Fruit fly (Drosophila melanogaster): Measurements from ENCODE around the gene kek1.

kek1 gene

DNA sequence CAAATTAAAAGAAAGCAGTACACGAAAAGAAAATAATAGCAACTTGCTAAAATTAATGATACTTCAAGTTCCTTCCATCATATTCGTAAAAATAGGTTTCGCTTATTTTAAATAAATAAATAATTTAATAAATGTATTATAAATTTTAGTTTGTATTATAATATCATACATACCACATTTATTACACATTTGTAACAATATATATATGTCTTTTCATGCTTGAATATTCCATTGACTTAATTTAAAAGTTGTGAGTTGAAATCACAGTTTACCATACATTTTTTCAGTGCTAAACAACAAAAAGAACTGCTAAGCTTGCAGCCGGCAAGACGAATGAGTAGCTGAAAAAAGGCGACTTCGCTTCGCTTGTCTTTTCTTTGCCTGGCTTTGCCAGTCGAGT, 1.0 kb upstream of the kek1 start (continued):
- peak; percentile 29 for TF ChIP-seq CG13424 (tag; optimal IDR thresholded peaks at IDR 0.05)
- peak; percentile 3 for TF ChIP-seq CG17359 (tag; optimal IDR thresholded peaks at IDR 0.05)
- peak; percentile 15 for TF ChIP-seq CoRest (tag; optimal IDR thresholded peaks at IDR 0.05)
- no peak for TF ChIP-seq pum (GFP tag; optimal IDR thresholded peaks at IDR 0.05)
- no peak for TF ChIP-seq Hr78 (GFP tag; optimal IDR thresholded peaks at IDR 0.05)
- peak; percentile 55 for TF ChIP-seq CG18262 (tag; optimal IDR thresholded peaks at IDR 0.05)
- TF ChIP-seq unpg (GFP tag; optimal IDR thresholded peaks at IDR 0.05), result peak; percentile 9
- peak; percentile 20 for TF ChIP-seq CG17829 (tag; optimal IDR thresholded peaks at IDR 0.05)
- TF ChIP-seq Drgx (GFP tag; IDR thresholded peaks at IDR 0.05), result peak; percentile 27; the same call in 1 of the 2 replicates
- peak; percentile 31; the same call in 1 of the 2 replicates for TF ChIP-seq slbo (GFP tag; IDR thresholded peaks at IDR 0.05)
- peak; percentile 29 for TF ChIP-seq gsb-n (tag; optimal IDR thresholded peaks at IDR 0.05)
- TF ChIP-seq CG31441 (GFP tag; IDR thresholded peaks at IDR 0.05), result peak; percentile 36; the same call in 1 of the 2 replicates
- no peak for TF ChIP-seq pita (GFP tag; optimal IDR thresholded peaks at IDR 0.05)
- TF ChIP-seq CG7839 (tag; optimal IDR thresholded peaks at IDR 0.05), result peak; percentile 48
- TF ChIP-seq Tbp (GFP tag; optimal IDR thresholded peaks at IDR 0.05), result no peak
- no peak for TF ChIP-seq CG34376 (GFP tag; optimal IDR thresholded peaks at IDR 0.05)
- peak; percentile 3 for TF ChIP-seq Meics (GFP tag; optimal IDR thresholded peaks at IDR 0.05)
- TF ChIP-seq CG3281 (GFP tag; optimal IDR thresholded peaks at IDR 0.05), result peak; percentile 5
- no peak for TF ChIP-seq HHEX (GFP tag; optimal IDR thresholded peaks at IDR 0.05)
- peak; percentile 3 for TF ChIP-seq Sox100B (GFP tag; optimal IDR thresholded peaks at IDR 0.05)
- no peak for TF ChIP-seq prd (optimal IDR thresholded peaks at IDR 0.05)
- TF ChIP-seq prd (GFP tag; IDR thresholded peaks at IDR 0.05), result no peak
- no peak for TF ChIP-seq gt (GFP tag; IDR thresholded peaks at IDR 0.05)
- peak in 1 of 2 experiments; percentile 3 for TF ChIP-seq dpn (GFP tag; optimal IDR thresholded peaks at IDR 0.05)
- peak; percentile 12 for TF ChIP-seq Oli (tag; optimal IDR thresholded peaks at IDR 0.05)
- peak; percentile 11 for TF ChIP-seq lab (GFP tag; optimal IDR thresholded peaks at IDR 0.05)
- peak; percentile 19 for TF ChIP-seq CG12391 (tag; optimal IDR thresholded peaks at IDR 0.05)
- TF ChIP-seq CG9437 (GFP tag; optimal IDR thresholded peaks at IDR 0.05), result no peak
- TF ChIP-seq dan (GFP tag; IDR thresholded peaks at IDR 0.05), result no peak
- peak; percentile 28 for TF ChIP-seq CG15601 (tag; optimal IDR thresholded peaks at IDR 0.05)
- peak; percentile 34 for TF ChIP-seq Blimp-1 (GFP tag; optimal IDR thresholded peaks at IDR 0.05)
- TF ChIP-seq Hr51 (GFP tag; optimal IDR thresholded peaks at IDR 0.05), result peak in 1 of 2 experiments; percentile 38
- no peak for TF ChIP-seq CG14860 (GFP tag; IDR thresholded peaks at IDR 0.05; ENCODE audit: partially characterized antibody)
- TF ChIP-seq nau (GFP tag; optimal IDR thresholded peaks at IDR 0.05), result no peak
- TF ChIP-seq az2 (GFP tag; optimal IDR thresholded peaks at IDR 0.05), result no peak
- no peak for TF ChIP-seq Fer2 (tag; optimal IDR thresholded peaks at IDR 0.05)
- no peak for TF ChIP-seq Nf-YC (tag; optimal IDR thresholded peaks at IDR 0.05)
- peak; percentile 46 for TF ChIP-seq nmo (GFP tag; optimal IDR thresholded peaks at IDR 0.05)
- no peak for TF ChIP-seq hth (optimal IDR thresholded peaks at IDR 0.05)
- TF ChIP-seq CG2678 (tag; optimal IDR thresholded peaks at IDR 0.05), result peak; percentile 51
- TF ChIP-seq CG2712 (tag; optimal IDR thresholded peaks at IDR 0.05), result peak; percentile 61
- no peak for TF ChIP-seq gcm (GFP tag; optimal IDR thresholded peaks at IDR 0.05)
- no peak for TF ChIP-seq hkb (optimal IDR thresholded peaks at IDR 0.05)
- no peak for TF ChIP-seq hkb (GFP tag; IDR thresholded peaks at IDR 0.05)
- TF ChIP-seq D19A (tag; optimal IDR thresholded peaks at IDR 0.05), result no peak
- TF ChIP-seq row (GFP tag; IDR thresholded peaks at IDR 0.05), result no peak
- TF ChIP-seq CG8924 (tag; optimal IDR thresholded peaks at IDR 0.05), result peak; percentile 3
- no peak for TF ChIP-seq amos (GFP tag; IDR thresholded peaks at IDR 0.05; ENCODE audit: partially characterized antibody)
- TF ChIP-seq CG11504 (tag; optimal IDR thresholded peaks at IDR 0.05), result peak; percentile 46
- TF ChIP-seq dmrt99B (tag; optimal IDR thresholded peaks at IDR 0.05), result peak; percentile 48

Data from whole organism, embryonic.